Fruit fly (Drosophila melanogaster) whole organism, embryonic: ENCODE measurements around the gene Pph13.
A peak's percentile ranks its signal among the peaks of the same experiment; 100 is the strongest.

ENCODE experiments used
- Blimp-1 ChIP-seq: fragments of 200-800 bp; sonication (Bioruptor generic); optimal IDR thresholded peaks from 3 replicates; lab custom pipeline; 2018; ENCODE audit warnings: missing biosample characterization, missing genetic modification characterization, mild to moderate bottlenecking, moderate library complexity, missing genetic modification reagents
- CG12299 ChIP-seq: fragments of 200-800 bp; sonication (Bioruptor generic); optimal IDR thresholded peaks from 2 replicates; lab custom pipeline; 2018; ENCODE audit warnings: missing biosample characterization, mild to moderate bottlenecking, missing genetic modification characterization
- CG12744 ChIP-seq: fragments of 200-800 bp; sonication (Bioruptor generic); optimal IDR thresholded peaks from 2 replicates; lab custom pipeline; 2016; ENCODE audit warnings: missing biosample characterization, missing genetic modification characterization
- CG2120 ChIP-seq: fragments of 200-800 bp; sonication (Bioruptor generic); optimal IDR thresholded peaks from 3 replicates; lab custom pipeline; 2016; ENCODE audit warnings: missing biosample characterization, missing genetic modification characterization
- CG2129 ChIP-seq: fragments of 200-800 bp; sonication (Bioruptor generic); IDR thresholded peaks from 2 replicates; pipeline ENCODE4 v1.3.6; 2022; ENCODE audit warnings: missing biosample characterization, missing genetic modification characterization; ENCODE audit not compliant: partially characterized antibody
- CG2199 ChIP-seq: fragments of 200-800 bp; sonication (Bioruptor generic); IDR thresholded peaks from 3 replicates; pipeline ENCODE4 v1.3.6; 2022; ENCODE audit warnings: missing biosample characterization, missing genetic modification characterization
- CG31441 ChIP-seq: fragments of 200-800 bp; sonication (Bioruptor generic); IDR thresholded peaks from 2 replicates; pipeline ENCODE4 v1.3.6; 2022; ENCODE audit warnings: missing biosample characterization, missing genetic modification characterization
- CG3281 ChIP-seq: fragments of 200-800 bp; sonication (Bioruptor generic); optimal IDR thresholded peaks from 3 replicates; lab custom pipeline; 2017; ENCODE audit warnings: missing biosample characterization, mild to moderate bottlenecking, missing genetic modification characterization
- CG34376 ChIP-seq: fragments of 200-800 bp; sonication (Bioruptor generic); optimal IDR thresholded peaks from 2 replicates; lab custom pipeline; 2018; ENCODE audit warnings: missing biosample characterization, mild to moderate bottlenecking, missing genetic modification characterization
- CG3995 ChIP-seq: fragments of 200-800 bp; sonication (Bioruptor generic); optimal IDR thresholded peaks from 3 replicates; lab custom pipeline; 2016; ENCODE audit warnings: missing biosample characterization, missing genetic modification characterization
- CG42726 ChIP-seq: fragments of 200-800 bp; sonication (Bioruptor generic); IDR thresholded peaks from 2 replicates; pipeline ENCODE4 v1.3.6; 2022; ENCODE audit warnings: missing biosample characterization, missing genetic modification characterization; ENCODE audit not compliant: partially characterized antibody
- CG4424 ChIP-seq: fragments of 200-800 bp; sonication (Bioruptor generic); optimal IDR thresholded peaks from 3 replicates; lab custom pipeline; 2016; ENCODE audit warnings: missing biosample characterization, missing genetic modification characterization
- CG4707 ChIP-seq: fragments of 200-800 bp; sonication (Bioruptor generic); optimal IDR thresholded peaks from 2 replicates; lab custom pipeline; 2018; ENCODE audit warnings: missing biosample characterization, mild to moderate bottlenecking, missing genetic modification characterization, moderate library complexity
- CG6654 ChIP-seq: fragments of 200-800 bp; sonication (Bioruptor generic); optimal IDR thresholded peaks from 2 replicates; lab custom pipeline; 2017; ENCODE audit warnings: missing biosample characterization, mild to moderate bottlenecking, missing genetic modification characterization
- CG7271 ChIP-seq: fragments of 200-800 bp; sonication (Bioruptor generic); optimal IDR thresholded peaks from 2 replicates; lab custom pipeline; 2018; ENCODE audit warnings: missing biosample characterization, mild to moderate bottlenecking, missing genetic modification characterization, moderate library complexity
- CG7372 ChIP-seq: fragments of 200-800 bp; sonication (Bioruptor generic); IDR thresholded peaks from 2 replicates; pipeline ENCODE4 v1.3.6; 2022; ENCODE audit warnings: missing biosample characterization, missing genetic modification characterization
- CG7556 ChIP-seq: fragments of 200-800 bp; sonication (Bioruptor generic); optimal IDR thresholded peaks from 2 replicates; lab custom pipeline; 2017; ENCODE audit warnings: missing biosample characterization, mild to moderate bottlenecking, missing genetic modification characterization
- CG8924 ChIP-seq: fragments of 200-800 bp; optimal IDR thresholded peaks from 3 replicates; lab custom pipeline; 2019; ENCODE audit warnings: missing biosample characterization, mild to moderate bottlenecking, missing genetic modification characterization, moderate library complexity
- CG9932 ChIP-seq: fragments of 200-800 bp; sonication (Bioruptor generic); IDR thresholded peaks from 2 replicates; pipeline ENCODE4 v1.3.6; 2022; ENCODE audit warnings: missing biosample characterization, missing genetic modification characterization
- Deaf1 ChIP-seq: fragments of 200-800 bp; optimal IDR thresholded peaks from 3 replicates; lab custom pipeline; 2019; ENCODE audit warnings: missing biosample characterization, mild to moderate bottlenecking, missing genetic modification characterization, moderate library complexity
- Dfd ChIP-seq, 2 experiments: fragments of >200 bp; optimal IDR thresholded peaks; 2 replicates each; lab custom pipeline; 2017; ENCODE audit warnings: missing biosample characterization in 2 of 2, missing genetic modification characterization in 2 of 2
- Drgx ChIP-seq: fragments of 200-800 bp; sonication (Bioruptor generic); IDR thresholded peaks from 2 replicates; pipeline ENCODE4 v1.3.6; 2022; ENCODE audit warnings: missing biosample characterization, missing genetic modification characterization
- Fer3 ChIP-seq: fragments of 200-800 bp; sonication (Bioruptor generic); optimal IDR thresholded peaks from 2 replicates; lab custom pipeline; 2018; ENCODE audit warnings: missing biosample characterization, mild to moderate bottlenecking, missing genetic modification characterization, moderate library complexity
- H15 ChIP-seq: fragments of 200-800 bp; sonication (Bioruptor generic); IDR thresholded peaks from 3 replicates; pipeline ENCODE4 v1.3.6; 2022; ENCODE audit warnings: missing biosample characterization, missing genetic modification characterization
- HLH3B ChIP-seq: fragments of 200-800 bp; sonication (Bioruptor generic); IDR thresholded peaks from 2 replicates; pipeline ENCODE4 v1.3.6; 2022; ENCODE audit warnings: missing biosample characterization, missing genetic modification characterization
- HLH54F ChIP-seq: fragments of 200-800 bp; sonication (Bioruptor generic); optimal IDR thresholded peaks from 3 replicates; lab custom pipeline; 2016; ENCODE audit warnings: missing biosample characterization, missing genetic modification characterization
- Hmx ChIP-seq: fragments of 200-800 bp; sonication (Bioruptor generic); optimal IDR thresholded peaks from 2 replicates; lab custom pipeline; 2016; ENCODE audit warnings: missing biosample characterization, missing genetic modification characterization
- MESR4 ChIP-seq: fragments of 200-800 bp; sonication (Bioruptor generic); optimal IDR thresholded peaks from 2 replicates; lab custom pipeline; 2018; ENCODE audit warnings: missing biosample characterization, mild to moderate bottlenecking, missing genetic modification characterization, moderate library complexity
- Meics ChIP-seq: fragments of 200-800 bp; sonication (Bioruptor generic); optimal IDR thresholded peaks from 2 replicates; lab custom pipeline; 2017; ENCODE audit warnings: missing biosample characterization, mild to moderate bottlenecking, missing genetic modification characterization
- Opbp ChIP-seq: fragments of 200-800 bp; sonication (Bioruptor generic); IDR thresholded peaks from 3 replicates; pipeline ENCODE4 v1.3.6; 2022; ENCODE audit warnings: missing biosample characterization, missing genetic modification characterization; ENCODE audit not compliant: partially characterized antibody
- Stat92E ChIP-seq, 3 experiments: fragments of >200 bp in 2 of 3; fragments of 200-800 bp in 1 of 3; sonication (Bioruptor generic) in 1 of 3; optimal IDR thresholded peaks; 2 replicates each; lab custom pipeline; 2017 to 2019; ENCODE audit warnings: missing biosample characterization in 3 of 3, missing genetic modification characterization in 3 of 3, mild to moderate bottlenecking in 1 of 3, moderate library complexity in 1 of 3
- Tbp ChIP-seq: fragments of >200 bp; optimal IDR thresholded peaks from 2 replicates; lab custom pipeline; 2018; ENCODE audit warnings: missing biosample characterization, missing genetic modification characterization
- bcd ChIP-seq: fragments of 200-800 bp; sonication (Bioruptor generic); optimal IDR thresholded peaks from 2 replicates; lab custom pipeline; 2017; ENCODE audit warnings: missing biosample characterization, mild to moderate bottlenecking, missing genetic modification characterization
- bsh ChIP-seq, 2 experiments: fragments of 200-800 bp; sonication (Bioruptor generic); optimal IDR thresholded peaks; 2 replicates each; lab custom pipeline; 2017 to 2018; ENCODE audit warnings: mild to moderate bottlenecking in 2 of 2, missing biosample characterization in 2 of 2, missing genetic modification characterization in 2 of 2, moderate library complexity in 1 of 2
- dimm ChIP-seq: fragments of 200-800 bp; sonication (Bioruptor generic); IDR thresholded peaks from 2 replicates; pipeline ENCODE4 v1.3.6; 2022; ENCODE audit warnings: missing biosample characterization, missing genetic modification characterization
- dpn ChIP-seq, 2 experiments: fragments of 200-800 bp; sonication (Bioruptor generic); optimal IDR thresholded peaks; 3 replicates each; lab custom pipeline; 2016; ENCODE audit warnings: missing biosample characterization in 2 of 2, missing genetic modification characterization in 2 of 2
- exex ChIP-seq: fragments of 200-800 bp; sonication (Bioruptor generic); optimal IDR thresholded peaks from 4 replicates; lab custom pipeline; 2018; ENCODE audit warnings: missing biosample characterization, mild to moderate bottlenecking, missing genetic modification characterization, moderate library complexity
- gfzf ChIP-seq: fragments of 200-800 bp; sonication (Bioruptor generic); optimal IDR thresholded peaks from 2 replicates; lab custom pipeline; 2016; ENCODE audit warnings: missing biosample characterization, mild to moderate bottlenecking, missing genetic modification characterization, moderate library complexity
- insv ChIP-seq, 2 experiments: fragments of 200-800 bp; sonication (Bioruptor generic); optimal IDR thresholded peaks; 3 replicates each; lab custom pipeline; 2016 to 2018; ENCODE audit warnings: missing biosample characterization in 2 of 2, missing genetic modification characterization in 2 of 2
- klu ChIP-seq: fragments of 200-800 bp; sonication (Bioruptor generic); IDR thresholded peaks from 2 replicates; pipeline ENCODE4 v1.3.6; 2022; ENCODE audit warnings: missing biosample characterization, missing genetic modification characterization
- knrl ChIP-seq: fragments of 200-800 bp; sonication (Bioruptor generic); IDR thresholded peaks from 3 replicates; pipeline ENCODE4 v1.3.6; 2022; ENCODE audit warnings: missing biosample characterization, missing genetic modification characterization; ENCODE audit not compliant: partially characterized antibody
- luna ChIP-seq: fragments of 200-800 bp; sonication (Bioruptor generic); optimal IDR thresholded peaks from 2 replicates; lab custom pipeline; 2016; ENCODE audit warnings: missing biosample characterization, missing genetic modification characterization
- psq ChIP-seq: fragments of 200-800 bp; sonication (Bioruptor generic); optimal IDR thresholded peaks from 2 replicates; lab custom pipeline; 2017; ENCODE audit warnings: missing biosample characterization, missing genetic modification characterization
- scrt ChIP-seq: fragments of 200-800 bp; sonication (Bioruptor generic); optimal IDR thresholded peaks from 2 replicates; lab custom pipeline; 2018; ENCODE audit warnings: missing biosample characterization, mild to moderate bottlenecking, missing genetic modification characterization, moderate library complexity
- tin ChIP-seq: fragments of 200-800 bp; sonication (Bioruptor generic); optimal IDR thresholded peaks from 3 replicates; lab custom pipeline; 2016; ENCODE audit warnings: missing biosample characterization, missing genetic modification characterization
- trem ChIP-seq: fragments of 200-800 bp; optimal IDR thresholded peaks from 3 replicates; lab custom pipeline; 2019; ENCODE audit warnings: missing biosample characterization, mild to moderate bottlenecking, missing genetic modification characterization, moderate library complexity
- wor ChIP-seq: fragments of 200-800 bp; sonication (Bioruptor generic); IDR thresholded peaks from 2 replicates; pipeline ENCODE4 v1.3.6; 2022; ENCODE audit warnings: missing biosample characterization, missing genetic modification characterization
- yki ChIP-seq: fragments of >200 bp; optimal IDR thresholded peaks from 3 replicates; lab custom pipeline; 2018
- zfh1 ChIP-seq: fragments of 200-800 bp; sonication (Bioruptor generic); IDR thresholded peaks from 3 replicates; pipeline ENCODE4 v1.3.6; 2022; ENCODE audit warnings: missing biosample characterization, missing genetic modification characterization
- zfh2 ChIP-seq: fragments of 200-800 bp; sonication (Bioruptor generic); optimal IDR thresholded peaks from 2 replicates; lab custom pipeline; 2016; ENCODE audit warnings: missing biosample characterization, missing genetic modification characterization

The Pph13 gene

DNA sequence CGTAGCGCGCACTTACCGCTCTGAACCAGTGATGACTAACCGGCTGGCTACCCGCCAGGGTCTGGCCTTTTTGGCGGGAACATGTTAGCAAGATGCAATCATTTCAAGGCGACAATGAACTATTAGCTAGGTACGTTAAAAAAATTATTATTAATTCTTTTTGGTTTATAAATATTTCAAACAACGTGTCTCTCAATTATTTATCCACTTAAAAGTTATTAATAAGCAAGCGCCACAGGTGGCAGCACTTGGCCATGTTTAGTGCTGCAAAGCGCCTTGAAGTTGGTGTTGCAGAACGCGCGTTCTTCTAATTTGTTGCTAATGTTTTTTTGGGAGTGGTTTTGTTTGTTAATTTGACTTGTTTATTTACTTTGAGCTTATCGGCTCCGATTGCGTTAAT, 3.1 kb upstream of the Pph13 start, which contains the start of the genes Ipk2 and cold (continued):
- peak; percentile 54; the same call in 1 of the 2 replicates for TF ChIP-seq HLH3B
- peak; percentile 84 for TF ChIP-seq bcd (GFP tag; lab: Kevin White, UChicago)
- TF ChIP-seq HLH54F (GFP tag; lab: Kevin White, UChicago): peak; percentile 87
- peak; percentile 11 for TF ChIP-seq CG4707 (GFP tag; lab: Kevin White, UChicago)
- peak; percentile 96 for TF ChIP-seq CG8924 (tag; lab: Kevin White, UChicago)
- no peak for TF ChIP-seq yki
- peak; percentile 59; the same call in 2 of the 3 replicates for TF ChIP-seq zfh1 (GFP tag; lab: Robert Waterston, UW)
- TF ChIP-seq wor: peak; percentile 68
- peak; percentile 83 for TF ChIP-seq exex (tag; lab: Kevin White, UChicago)
- no peak for TF ChIP-seq Stat92E (GFP tag; optimal IDR thresholded peaks at IDR 0.05; lab: Kevin White, UChicago)
- TF ChIP-seq Opbp (GFP tag; lab: Robert Waterston, UW): peak; percentile 37; the same call in 1 of the 3 replicates
- peak; percentile 97 for TF ChIP-seq scrt (GFP tag; lab: Kevin White, UChicago)
- TF ChIP-seq Fer3 (tag; lab: Kevin White, UChicago): peak; percentile 72
- TF ChIP-seq Blimp-1 (GFP tag; lab: Kevin White, UChicago): no peak
- peak; percentile 45 for TF ChIP-seq MESR4 (GFP tag; lab: Kevin White, UChicago)
- peak in 1 of 2 experiments; percentile 69 for TF ChIP-seq bsh (GFP tag; optimal IDR thresholded peaks at IDR 0.05; lab: Kevin White, UChicago)
- TF ChIP-seq CG3281 (GFP tag; lab: Kevin White, UChicago): peak; percentile 83
- TF ChIP-seq CG42726: no peak
- TF ChIP-seq insv (GFP tag; optimal IDR thresholded peaks at IDR 0.05; lab: Kevin White, UChicago): peak in 1 of 2 experiments; percentile 40
- peak; percentile 84 to 87 for TF ChIP-seq dpn (GFP tag; optimal IDR thresholded peaks at IDR 0.05; lab: Kevin White, UChicago)
- TF ChIP-seq CG34376 (GFP tag; lab: Kevin White, UChicago): peak; percentile 84
- peak; percentile 62 for TF ChIP-seq luna (GFP tag; lab: Kevin White, UChicago)
- TF ChIP-seq dimm (GFP tag; lab: Robert Waterston, UW): no peak
- peak; percentile 80 for TF ChIP-seq CG7556 (GFP tag; lab: Kevin White, UChicago)
- peak; percentile 41; the same call in 1 of the 3 replicates for TF ChIP-seq knrl (GFP tag; lab: Robert Waterston, UW)
- peak; percentile 59 for TF ChIP-seq CG3995
- TF ChIP-seq CG7372 (GFP tag; lab: Robert Waterston, UW): peak; percentile 66
- peak; percentile 85 for TF ChIP-seq CG4424 (GFP tag; lab: Kevin White, UChicago)
- no peak; the same call in 1 of the 2 replicates for TF ChIP-seq CG31441 (GFP tag; lab: Robert Waterston, UW)
- peak; percentile 83 for TF ChIP-seq Meics (GFP tag; lab: Kevin White, UChicago)
- TF ChIP-seq CG6654 (GFP tag; lab: Kevin White, UChicago): peak; percentile 49
- TF ChIP-seq klu (GFP tag; lab: Robert Waterston, UW): peak; percentile 79
- TF ChIP-seq Dfd (GFP tag; optimal IDR thresholded peaks at IDR 0.05; lab: Kevin White, UChicago): no peak
- peak; percentile 21; the same call in 1 of the 3 replicates for TF ChIP-seq H15 (GFP tag; lab: Robert Waterston, UW)
- TF ChIP-seq zfh2 (GFP tag; lab: Kevin White, UChicago): peak; percentile 88
- no peak for TF ChIP-seq CG7271
- peak; percentile 91 for TF ChIP-seq CG9932 (GFP tag; lab: Robert Waterston, UW)
- TF ChIP-seq CG2199 (GFP tag; lab: Robert Waterston, UW): 0 out of 3 replicates have a peak, but pooled peaks have one; percentile 22
- TF ChIP-seq gfzf (GFP tag; lab: Kevin White, UChicago): peak; percentile 20
- TF ChIP-seq Drgx (GFP tag; lab: Robert Waterston, UW): peak; percentile 40; the same call in 1 of the 2 replicates
- TF ChIP-seq tin: peak; percentile 85
- no peak for TF ChIP-seq Tbp
- TF ChIP-seq psq (GFP tag; lab: Kevin White, UChicago): peak; percentile 70
- no peak for TF ChIP-seq CG2129
- peak; percentile 88 for TF ChIP-seq CG12744 (GFP tag; lab: Kevin White, UChicago)
- TF ChIP-seq CG2120 (GFP tag; lab: Kevin White, UChicago): peak; percentile 90
- peak; percentile 78 for TF ChIP-seq CG12299 (tag; lab: Kevin White, UChicago)
- TF ChIP-seq trem (tag; lab: Kevin White, UChicago): peak; percentile 93
- no peak for TF ChIP-seq Hmx (GFP tag; lab: Kevin White, UChicago)
- no peak for TF ChIP-seq Deaf1
